Fruit fly (Drosophila melanogaster): ENCODE measurements around the gene CG33267.

CG33267 gene

dm6 chr3L:11596585-11597252 lies 32.4 kb downstream of the CG33267 start, which contains the start of gene CG7368:
CG7368 (plus strand) TSS chr3L:11597202.
- TF ChIP-seq CG13204 (GFP tag; optimal IDR thresholded peaks at IDR 0.05) (peak; percentile 14), CG32121 (GFP tag; IDR thresholded peaks at IDR 0.05) (no peak)

dm6 chr3L:11599255-11599654 lies 35.0 kb downstream of the CG33267 start:
- peak; percentile 29 for TF ChIP-seq CG13204 (GFP tag; optimal IDR thresholded peaks at IDR 0.05)
- TF ChIP-seq CG4496 (GFP tag; IDR thresholded peaks at IDR 0.05) = 0 out of 3 replicates have a peak, but pooled peaks have one; percentile 22
- TF ChIP-seq CG14655 (GFP tag; optimal IDR thresholded peaks at IDR 0.05) = peak; percentile 18
- TF ChIP-seq CG32121 (GFP tag; IDR thresholded peaks at IDR 0.05) = no peak
- TF ChIP-seq CG12605 (GFP tag; IDR thresholded peaks at IDR 0.05) = no peak
- no peak for TF ChIP-seq rn (GFP tag; IDR thresholded peaks at IDR 0.05)
- peak; percentile 52 for TF ChIP-seq EcR (GFP tag; optimal IDR thresholded peaks at IDR 0.05)
- TF ChIP-seq CG8301 (tag; optimal IDR thresholded peaks at IDR 0.05) = no peak
- TF ChIP-seq Pif1B (GFP tag; optimal IDR thresholded peaks at IDR 0.05) = peak; percentile 2
- peak; percentile 18 for TF ChIP-seq CG34367 (tag; optimal IDR thresholded peaks at IDR 0.05)
- no peak for TF ChIP-seq D1 (tag; optimal IDR thresholded peaks at IDR 0.05)
- TF ChIP-seq CG15710 (tag; optimal IDR thresholded peaks at IDR 0.05) = peak; percentile 61
- peak; percentile 34 for TF ChIP-seq CG17806 (tag; optimal IDR thresholded peaks at IDR 0.05)
- TF ChIP-seq Snoo (tag; optimal IDR thresholded peaks at IDR 0.05) = peak; percentile 22
- TF ChIP-seq gl (tag; optimal IDR thresholded peaks at IDR 0.05) = no peak
- TF ChIP-seq Pif1A (GFP tag; optimal IDR thresholded peaks at IDR 0.05) = no peak
- TF ChIP-seq fd96Ca (GFP tag; IDR thresholded peaks at IDR 0.05) = no peak
- TF ChIP-seq CG9948 (tag; optimal IDR thresholded peaks at IDR 0.05) = peak; percentile 38
- peak; percentile 52 for TF ChIP-seq CG8159 (tag; optimal IDR thresholded peaks at IDR 0.05)
- no peak for TF ChIP-seq CG10348 (GFP tag; IDR thresholded peaks at IDR 0.05)
- TF ChIP-seq Ets98B (GFP tag; IDR thresholded peaks at IDR 0.05) = no peak

dm6 chr3L:11599965-11600420 lies 35.7 kb downstream of the CG33267 start, which contains the start of the genes CG14137 and CG46394:
CG14137 (minus strand) TSS chr3L:11600065.
CG46394 (plus strand) TSS chr3L:11600370.
- no peak for TF ChIP-seq CG4496 (GFP tag; IDR thresholded peaks at IDR 0.05)
- TF ChIP-seq CG14655 (GFP tag; optimal IDR thresholded peaks at IDR 0.05) = no peak
- no peak for TF ChIP-seq Snoo (tag; optimal IDR thresholded peaks at IDR 0.05)
- no peak for TF ChIP-seq CG8159 (tag; optimal IDR thresholded peaks at IDR 0.05)
- TF ChIP-seq D1 (tag; optimal IDR thresholded peaks at IDR 0.05) = no peak
- no peak for TF ChIP-seq Ets98B (GFP tag; IDR thresholded peaks at IDR 0.05)
- TF ChIP-seq CG32121 (GFP tag; IDR thresholded peaks at IDR 0.05) = no peak
- TF ChIP-seq EcR (GFP tag; optimal IDR thresholded peaks at IDR 0.05) = no peak
- no peak for TF ChIP-seq CG17806 (tag; optimal IDR thresholded peaks at IDR 0.05)
- TF ChIP-seq CG34367 (tag; optimal IDR thresholded peaks at IDR 0.05) = no peak
- no peak for TF ChIP-seq Pif1B (GFP tag; optimal IDR thresholded peaks at IDR 0.05)
- no peak for TF ChIP-seq CG12605 (GFP tag; IDR thresholded peaks at IDR 0.05)
- TF ChIP-seq CG15710 (tag; optimal IDR thresholded peaks at IDR 0.05) = no peak
- no peak for TF ChIP-seq Pif1A (GFP tag; optimal IDR thresholded peaks at IDR 0.05)
- no peak for TF ChIP-seq rn (GFP tag; IDR thresholded peaks at IDR 0.05)
- no peak for TF ChIP-seq CG13204 (GFP tag; optimal IDR thresholded peaks at IDR 0.05)
- no peak for TF ChIP-seq CG8301 (tag; optimal IDR thresholded peaks at IDR 0.05)
- TF ChIP-seq CG10348 (GFP tag; IDR thresholded peaks at IDR 0.05) = no peak

- TF ChIP-seq CG4496 (GFP tag; IDR thresholded peaks at IDR 0.05) (peak; percentile 44; the same call in 1 of the 3 replicates), Ets98B (GFP tag; IDR thresholded peaks at IDR 0.05) (0 out of 2 replicates have a peak, but pooled peaks have one; percentile 8), CG8301 (tag; optimal IDR thresholded peaks at IDR 0.05) (no peak), CG32121 (GFP tag; IDR thresholded peaks at IDR 0.05) (peak; percentile 28; the same call in 1 of the 2 replicates), fd96Ca (GFP tag; IDR thresholded peaks at IDR 0.05) (0 out of 3 replicates have a peak, but pooled peaks have one; percentile 16), CG9948 (tag; optimal IDR thresholded peaks at IDR 0.05) (no peak), D1 (tag; optimal IDR thresholded peaks at IDR 0.05) (no peak)
These were observed 36.9 kb downstream of the CG33267 start for dm6 chr3L:11601133-11601532.

dm6 chr3L:11602040-11602439 lies 37.8 kb downstream of the CG33267 start:
- TF ChIP-seq fd96Ca (GFP tag; IDR thresholded peaks at IDR 0.05) = no peak
- TF ChIP-seq Pif1B (GFP tag; optimal IDR thresholded peaks at IDR 0.05) = no peak
- no peak for TF ChIP-seq rn (GFP tag; IDR thresholded peaks at IDR 0.05)
- no peak for TF ChIP-seq CG9948 (tag; optimal IDR thresholded peaks at IDR 0.05)
- no peak for TF ChIP-seq CG34367 (tag; optimal IDR thresholded peaks at IDR 0.05)
- no peak for TF ChIP-seq D1 (tag; optimal IDR thresholded peaks at IDR 0.05)
- no peak for TF ChIP-seq CG12605 (GFP tag; IDR thresholded peaks at IDR 0.05)

dm6 chr3L:11604227-11604626 lies 39.9 kb downstream of the CG33267 start:
- TF ChIP-seq CG13204 (GFP tag; optimal IDR thresholded peaks at IDR 0.05) (no peak), CG14655 (GFP tag; optimal IDR thresholded peaks at IDR 0.05) (no peak), Snoo (tag; optimal IDR thresholded peaks at IDR 0.05) (no peak)
